Worm (Caenorhabditis elegans): Measurements from ENCODE around the gene F18H3.4.

Gene F18H3.4

ce11 chrX:13499923-13500322 lies 29.0 kb upstream of the F18H3.4 start:
- TF ChIP-seq daf-12 (tag; optimal IDR thresholded peaks at IDR 0.05) (no peak), lin-15B (tag; optimal IDR thresholded peaks at IDR 0.05) (no peak), ztf-7 (tag; optimal IDR thresholded peaks at IDR 0.05) (no peak), hlh-30 (tag; optimal IDR thresholded peaks at IDR 0.05; ENCODE audit: insufficient read depth) (peak; percentile 42), duxl-1 (tag; optimal IDR thresholded peaks at IDR 0.05; ENCODE audit: poor library complexity) (no peak), saeg-2 (GFP tag; IDR thresholded peaks at IDR 0.05) (no peak), Y5F2A.4 (GFP tag; optimal IDR thresholded peaks at IDR 0.05) (no peak), fos-1 (tag; optimal IDR thresholded peaks at IDR 0.05) (no peak)

ce11 chrX:13500568-13500967 lies 28.3 kb upstream of the F18H3.4 start, which contains the start of gene sad-1:
sad-1 (minus strand) TSS chrX:13500668.
- TF ChIP-seq aha-1 (tag) (peak; percentile 53), dmd-9 (GFP tag; IDR thresholded peaks at IDR 0.05) (0 out of 2 replicates have a peak, but pooled peaks have one; percentile 40), spr-1 (tag; optimal IDR thresholded peaks at IDR 0.05) (no peak), hmg-1.1 (GFP tag; IDR thresholded peaks at IDR 0.05) (peak; percentile 43; the same call in 1 of the 2 replicates)

ce11 chrX:13502282-13502681 lies 26.6 kb upstream of the F18H3.4 start:
- TF ChIP-seq hlh-30 (tag; optimal IDR thresholded peaks at IDR 0.05; ENCODE audit: insufficient read depth) (peak; percentile 12), Y105C5A.15 (GFP tag; IDR thresholded peaks at IDR 0.05) (no peak), lir-3 (tag; optimal IDR thresholded peaks at IDR 0.05) (no peak), D1046.2 (GFP tag; IDR thresholded peaks at IDR 0.05) (no peak), snpc-1.2 (GFP tag; IDR thresholded peaks at IDR 0.05) (no peak), lin-29 (GFP tag; IDR thresholded peaks at IDR 0.05) (no peak), fkh-10 (GFP tag; optimal IDR thresholded peaks at IDR 0.05) (peak; percentile 18), rbr-2 (tag; optimal IDR thresholded peaks at IDR 0.05) (peak; percentile 72), lin-15B (tag; optimal IDR thresholded peaks at IDR 0.05) (no peak), lsy-2 (tag; optimal IDR thresholded peaks at IDR 0.05) (peak in 1 of 2 experiments; percentile 7), ceh-28 (tag; optimal IDR thresholded peaks at IDR 0.05) (no peak), F37D6.2 (tag; optimal IDR thresholded peaks at IDR 0.05) (peak; percentile 39), hif-1 (tag; optimal IDR thresholded peaks at IDR 0.05) (peak in 1 of 2 experiments; percentile 29), mep-1 (tag; optimal IDR thresholded peaks at IDR 0.05) (peak; percentile 35), hmg-1.1 (GFP tag; IDR thresholded peaks at IDR 0.05) (peak; percentile 73)

- TF ChIP-seq nhr-77 (tag; optimal IDR thresholded peaks at IDR 0.05) (no peak), Y48G9A.11 (GFP tag; IDR thresholded peaks at IDR 0.05) (no peak), lin-39 (tag; optimal IDR thresholded peaks at IDR 0.05) (no peak), dmd-8 (GFP tag; IDR thresholded peaks at IDR 0.05) (no peak), daf-16 (GFP tag; optimal IDR thresholded peaks at IDR 0.05) (no peak), daf-16 (tag; optimal IDR thresholded peaks at IDR 0.05) (no peak), aly-2 (tag; optimal IDR thresholded peaks at IDR 0.05) (no peak), dmd-9 (GFP tag; IDR thresholded peaks at IDR 0.05) (no peak), zfp-2 (tag; optimal IDR thresholded peaks at IDR 0.05) (no peak), F44E2.7 (GFP tag; IDR thresholded peaks at IDR 0.05) (no peak), F37D6.2 (tag; optimal IDR thresholded peaks at IDR 0.05) (no peak), lim-7 (GFP tag; IDR thresholded peaks at IDR 0.05) (no peak), php-3 (GFP tag; IDR thresholded peaks at IDR 0.05) (no peak), rbr-2 (tag; optimal IDR thresholded peaks at IDR 0.05) (no peak), nhr-41 (GFP tag; IDR thresholded peaks at IDR 0.05) (no peak)
Observed at ce11 chrX:13503839-13504238, 25.0 kb upstream of the F18H3.4 start.
